Fruit fly (Drosophila melanogaster): ENCODE results near the gene Srp14.

Gene Srp14

DNA sequence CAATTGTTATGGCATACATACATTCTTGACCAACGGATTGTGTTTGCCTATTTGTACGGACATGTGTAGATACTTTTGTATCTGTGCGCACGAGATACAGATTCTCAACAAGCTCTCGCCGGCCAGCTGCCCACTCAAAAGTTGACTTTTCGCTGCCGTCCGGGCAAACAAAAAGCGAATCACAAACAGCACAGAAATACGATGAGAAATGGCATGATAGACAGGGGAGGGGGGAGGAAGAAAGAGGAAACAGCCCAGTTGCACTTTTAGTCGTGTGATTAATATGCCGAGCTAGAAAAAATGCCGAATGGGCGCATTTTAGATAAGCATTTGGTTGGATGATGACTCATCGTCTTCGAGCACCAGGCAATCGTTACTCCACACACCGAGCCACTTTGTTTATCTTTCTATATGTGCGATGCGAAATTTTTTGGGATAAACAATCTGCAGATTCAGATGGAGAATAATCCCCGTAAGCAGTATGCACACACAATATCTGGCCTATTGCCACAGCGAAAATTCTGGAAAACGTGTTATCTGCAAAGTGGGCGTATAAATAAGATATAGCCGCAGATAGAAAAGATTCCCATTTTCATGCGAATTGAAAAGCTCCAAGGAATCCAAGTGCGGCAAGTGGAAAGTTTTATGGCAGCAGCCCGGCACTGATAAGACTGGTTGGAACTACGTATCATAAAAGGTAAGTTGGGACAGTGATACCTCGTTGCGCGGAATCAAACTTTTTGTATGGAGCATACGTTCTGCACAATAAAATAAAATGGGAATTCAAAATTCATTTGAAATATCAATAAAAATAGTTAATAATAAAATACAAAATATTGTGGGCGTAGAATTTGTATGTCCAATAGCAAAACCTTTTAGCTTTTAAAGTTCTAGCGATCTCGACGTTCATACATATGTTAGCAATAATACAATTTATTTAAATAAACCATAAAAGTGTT lies 33.0 kb upstream of the Srp14 start:
- no peak for TF ChIP-seq fd85E (GFP tag; optimal IDR thresholded peaks at IDR 0.05)
- TF ChIP-seq CG15336 (GFP tag; IDR thresholded peaks at IDR 0.05) = peak; percentile 49
- peak; percentile 18 for TF ChIP-seq achi (GFP tag; optimal IDR thresholded peaks at IDR 0.05)
- TF ChIP-seq svp (GFP tag) = peak; percentile 31
- TF ChIP-seq CG1621 (tag; optimal IDR thresholded peaks at IDR 0.05) = no peak
- TF ChIP-seq Ets21C (GFP tag; optimal IDR thresholded peaks at IDR 0.05) = no peak
- TF ChIP-seq Eip78C (GFP tag) = peak; percentile 70
- peak; percentile 26 for TF ChIP-seq CG10669 (GFP tag; optimal IDR thresholded peaks at IDR 0.05)
- no peak for TF ChIP-seq Sox14 (GFP tag; optimal IDR thresholded peaks at IDR 0.05)
- TF ChIP-seq vri (GFP tag; optimal IDR thresholded peaks at IDR 0.05) = peak; percentile 59
- TF ChIP-seq Eip75B (GFP tag; optimal IDR thresholded peaks at IDR 0.05) = no peak
- TF ChIP-seq CG3919 (GFP tag; optimal IDR thresholded peaks at IDR 0.05) = no peak
- TF ChIP-seq OdsH (GFP tag; optimal IDR thresholded peaks at IDR 0.05) = peak; percentile 49
- peak; percentile 19; the same call in 1 of the 3 replicates for TF ChIP-seq CG6163 (GFP tag; IDR thresholded peaks at IDR 0.05)
- peak; percentile 30 for TF ChIP-seq Met (GFP tag; optimal IDR thresholded peaks at IDR 0.05)
- no peak for TF ChIP-seq CG6808 (GFP tag; optimal IDR thresholded peaks at IDR 0.05)
- peak; percentile 18 for TF ChIP-seq fkh (GFP tag; optimal IDR thresholded peaks at IDR 0.05)
- TF ChIP-seq Hr4 (GFP tag; optimal IDR thresholded peaks at IDR 0.05) = peak; percentile 37
- TF ChIP-seq Hr39 (GFP tag; optimal IDR thresholded peaks at IDR 0.05) = peak; percentile 1
- no peak for TF ChIP-seq salr (GFP tag; optimal IDR thresholded peaks at IDR 0.05)

DNA sequence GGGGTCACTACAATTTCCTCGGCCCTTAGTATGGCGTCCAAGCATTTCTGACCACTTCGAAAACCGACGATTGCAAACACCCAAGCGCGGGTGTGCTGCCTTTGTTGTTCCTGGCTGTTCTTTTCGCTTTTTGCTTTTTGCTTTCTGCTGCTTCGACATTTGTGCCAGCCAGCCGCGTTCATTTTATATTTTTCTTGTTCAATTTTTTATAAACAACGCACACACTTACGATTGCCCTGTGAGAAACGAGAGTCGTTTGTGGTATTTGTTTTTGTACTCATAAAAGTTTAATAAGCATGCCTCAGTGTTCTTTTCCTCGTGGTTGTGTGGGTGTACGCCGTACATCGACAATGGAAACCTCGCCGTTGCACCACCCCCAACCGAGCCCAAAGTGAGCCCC lies 32.2 kb upstream of the Srp14 start:
- peak; percentile 20 for TF ChIP-seq Sox14 (GFP tag; optimal IDR thresholded peaks at IDR 0.05)
- peak; percentile 11 for TF ChIP-seq CG1621 (tag; optimal IDR thresholded peaks at IDR 0.05)
- peak; percentile 5 for TF ChIP-seq dsx (GFP tag; optimal IDR thresholded peaks at IDR 0.05; ENCODE audit: poor library complexity, severe bottlenecking)
- TF ChIP-seq CG15336 (GFP tag; IDR thresholded peaks at IDR 0.05) = 0 out of 2 replicates have a peak, but pooled peaks have one; percentile 13
- TF ChIP-seq ss (GFP tag; optimal IDR thresholded peaks at IDR 0.05) = peak; percentile 46 to 70
- peak; percentile 58; the same call in 2 of the 3 replicates for TF ChIP-seq CG6163 (GFP tag; IDR thresholded peaks at IDR 0.05)
- peak; percentile 37 for TF ChIP-seq CG6808 (GFP tag; optimal IDR thresholded peaks at IDR 0.05)
- peak; percentile 49; the same call in 1 of the 3 replicates for TF ChIP-seq eg (GFP tag; IDR thresholded peaks at IDR 0.05)
- no peak for TF ChIP-seq lz (GFP tag; optimal IDR thresholded peaks at IDR 0.05)
- TF ChIP-seq CG3919 (GFP tag; optimal IDR thresholded peaks at IDR 0.05) = no peak
- no peak for TF ChIP-seq Eip78C (GFP tag)
- TF ChIP-seq spab (GFP tag; optimal IDR thresholded peaks at IDR 0.05) = peak; percentile 12
- no peak for TF ChIP-seq Eip93F (GFP tag; optimal IDR thresholded peaks at IDR 0.05)
- no peak for TF ChIP-seq salr (GFP tag; optimal IDR thresholded peaks at IDR 0.05)
- TF ChIP-seq CG16779 (tag; optimal IDR thresholded peaks at IDR 0.05) = peak; percentile 17
- 0 out of 3 replicates have a peak, but pooled peaks have one; percentile 23 for TF ChIP-seq CG8119 (GFP tag; IDR thresholded peaks at IDR 0.05)
- TF ChIP-seq CG11294 (GFP tag; IDR thresholded peaks at IDR 0.05) = no peak

DNA sequence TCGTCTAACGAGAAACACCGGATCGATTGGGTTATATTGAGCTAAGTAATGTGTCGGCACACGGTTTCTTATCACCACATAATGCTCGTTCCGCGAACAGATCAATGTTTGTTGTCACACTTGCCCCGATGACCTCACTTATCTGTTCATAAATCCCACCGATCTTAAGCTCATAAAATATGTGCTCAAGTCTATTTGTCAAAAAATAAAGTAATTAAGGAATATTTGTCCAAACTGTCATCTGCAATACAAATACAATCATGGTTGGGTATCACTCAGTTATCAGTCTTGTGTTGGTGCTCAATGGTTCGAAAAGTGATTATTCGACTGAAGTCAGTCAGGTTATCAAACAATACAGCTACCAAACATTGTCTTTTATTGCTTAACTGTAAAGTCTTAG lies 31.7 kb upstream of the Srp14 start:
- TF ChIP-seq CG6792 (GFP tag; optimal IDR thresholded peaks at IDR 0.05) (no peak), fkh (GFP tag; optimal IDR thresholded peaks at IDR 0.05) (peak; percentile 69), lz (GFP tag; optimal IDR thresholded peaks at IDR 0.05) (no peak), svp (GFP tag) (peak; percentile 88)

DNA sequence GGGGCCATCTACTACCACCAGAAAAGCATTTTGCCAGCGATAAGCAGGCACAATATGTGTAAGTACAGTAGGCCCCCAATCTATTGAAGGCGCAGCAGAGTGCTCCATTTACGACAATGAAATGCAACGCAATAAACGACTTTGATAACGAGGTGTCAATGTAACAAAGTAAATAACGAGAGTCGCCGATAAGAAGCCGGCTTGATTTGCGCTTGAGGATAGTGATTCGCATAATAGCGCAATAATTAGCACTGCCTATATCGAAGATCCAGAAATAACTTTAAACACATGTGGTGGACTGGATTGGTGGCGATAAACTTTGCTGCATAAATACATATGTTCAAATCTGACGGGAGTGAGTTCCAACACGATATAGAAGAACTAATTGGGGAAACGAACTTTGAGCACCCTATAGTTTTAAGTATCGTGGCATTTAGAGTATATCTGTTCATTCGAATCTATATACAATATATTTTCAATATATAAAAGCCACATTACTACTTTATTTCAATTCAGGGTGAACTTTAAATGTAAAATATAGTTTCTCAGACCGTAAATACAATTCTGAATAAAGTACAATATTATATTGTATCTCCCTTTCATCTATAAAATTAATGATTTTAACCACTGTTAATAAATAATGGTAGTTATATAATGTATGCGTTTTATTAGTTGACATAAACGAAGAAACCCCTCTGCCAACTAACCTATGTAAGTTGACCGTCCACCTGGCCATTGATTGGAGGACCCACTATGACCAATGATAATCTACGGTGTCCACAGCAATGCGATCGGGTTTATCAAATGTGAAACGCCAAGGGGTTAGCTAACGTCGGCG lies 30.7 kb upstream of the Srp14 start:
- TF ChIP-seq svp (GFP tag) (peak; percentile 77), Sox14 (GFP tag; optimal IDR thresholded peaks at IDR 0.05) (peak; percentile 36), CG11762 (GFP tag; optimal IDR thresholded peaks at IDR 0.05; ENCODE audit: insufficient read depth) (no peak), CG9139 (GFP tag; optimal IDR thresholded peaks at IDR 0.05) (no peak), spab (GFP tag; optimal IDR thresholded peaks at IDR 0.05) (no peak), eg (GFP tag; IDR thresholded peaks at IDR 0.05) (0 out of 3 replicates have a peak, but pooled peaks have one; percentile 34), vri (GFP tag; optimal IDR thresholded peaks at IDR 0.05) (peak; percentile 67), fkh (GFP tag; optimal IDR thresholded peaks at IDR 0.05) (peak; percentile 10), Eip78C (GFP tag) (peak; percentile 69), Hr4 (GFP tag; optimal IDR thresholded peaks at IDR 0.05) (peak; percentile 4), CG6163 (GFP tag; IDR thresholded peaks at IDR 0.05) (peak; percentile 45; the same call in 2 of the 3 replicates), CG10669 (GFP tag; optimal IDR thresholded peaks at IDR 0.05) (peak; percentile 6), dsx (GFP tag; optimal IDR thresholded peaks at IDR 0.05; ENCODE audit: poor library complexity, severe bottlenecking) (peak; percentile 25), CG3919 (GFP tag; optimal IDR thresholded peaks at IDR 0.05) (no peak)

Measured in whole organism, prepupa.